Worm (Caenorhabditis elegans) whole organism, L1 larva: Measurements from ENCODE around the gene ubq-1.

Source experiments
- egl-27 ChIP-seq, 2 experiments: fragments of 150-350 bp in 1 of 2; sonication (generic microtip); optimal IDR thresholded peaks; 3 replicates each; lab custom pipeline; 2017 to 2018; ENCODE audit warnings: missing biosample characterization in 2 of 2, missing genetic modification characterization in 2 of 2, missing genetic modification reagents in 2 of 2
- lin-13 ChIP-seq: fragments of 150-350 bp; optimal IDR thresholded peaks from 2 replicates; lab custom pipeline; 2014; ENCODE audit warnings: missing biosample characterization, missing genetic modification reagents, missing genetic modification characterization
- mdl-1 ChIP-seq, 2 experiments: fragments of 150-350 bp; optimal IDR thresholded peaks; 2 replicates each; lab custom pipeline; 2014 to 2017; ENCODE audit warnings: missing biosample characterization in 2 of 2, missing genetic modification characterization in 2 of 2, inconsistent platforms in 1 of 2
- nhr-28 ChIP-seq: fragments of 150-350 bp; optimal IDR thresholded peaks from 2 replicates; lab custom pipeline; 2014; ENCODE audit warnings: missing biosample characterization, missing genetic modification characterization
- nhr-77 ChIP-seq: fragments of 150-350 bp; optimal IDR thresholded peaks from 2 replicates; lab custom pipeline; 2014; ENCODE audit warnings: missing biosample characterization, missing genetic modification characterization
- skn-1 ChIP-seq: fragments of 150-350 bp; optimal IDR thresholded peaks from 2 replicates; lab custom pipeline; 2014; ENCODE audit warnings: missing biosample characterization, missing genetic modification characterization
- snpc-4 ChIP-seq: fragments of 150-350 bp; optimal IDR thresholded peaks from 2 replicates; lab custom pipeline; 2014; ENCODE audit warnings: missing biosample characterization, missing genetic modification characterization
- snu-23 ChIP-seq: sonication (generic microtip); optimal IDR thresholded peaks from 2 replicates; lab custom pipeline; 2016; ENCODE audit warnings: missing genetic modification characterization, missing compliant biosample characterization
- tlp-1 ChIP-seq: fragments of 150-350 bp; optimal IDR thresholded peaks from 2 replicates; lab custom pipeline; 2014; ENCODE audit warnings: missing biosample characterization, missing genetic modification characterization
- vab-15 ChIP-seq: sonication (generic microtip); optimal IDR thresholded peaks from 2 replicates; lab custom pipeline; 2017; ENCODE audit warnings: missing genotype, mild to moderate bottlenecking, missing genetic modification characterization, missing compliant biosample characterization

DNA sequence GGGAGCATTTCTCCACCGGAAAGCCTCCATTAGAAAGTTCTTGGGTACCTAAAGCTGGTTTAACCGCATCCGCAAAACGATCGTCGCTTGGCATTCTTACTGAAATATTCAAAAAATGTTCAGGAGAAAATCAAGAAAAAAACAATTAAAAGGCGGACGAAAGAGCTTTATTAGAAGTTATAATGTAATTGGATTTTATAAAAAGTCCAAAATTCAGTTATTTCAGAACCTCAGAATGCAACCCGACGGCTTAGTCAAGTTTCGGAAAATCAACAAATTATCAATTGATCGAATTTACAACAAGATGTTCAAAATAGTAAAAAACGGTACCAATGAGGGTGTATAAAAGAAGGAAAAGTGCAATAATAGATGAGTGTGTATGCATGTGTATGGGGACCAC is 44.1 kb upstream of the ubq-1 start, which contains the start of gene pxl-1:
- TF ChIP-seq vab-15 (tag; lab: Kevin White, UChicago) (no peak), mdl-1 (tag; optimal IDR thresholded peaks at IDR 0.05; lab: Kevin White, UChicago) (no peak), nhr-28 (tag; lab: Kevin White, UChicago) (no peak), skn-1 (no peak), tlp-1 (no peak), nhr-77 (tag; lab: Kevin White, UChicago) (no peak), snu-23 (GFP tag; lab: Kevin White, UChicago) (no peak), lin-13 (GFP tag; lab: Kevin White, UChicago) (no peak), egl-27 (tag; optimal IDR thresholded peaks at IDR 0.05; lab: Kevin White, UChicago) (no peak), snpc-4 (tag; lab: Kevin White, UChicago) (no peak)
